Worm (Caenorhabditis elegans) whole organism, young adult: ENCODE measurements around the gene cyy-1.

ENCODE experiments used
- B0261.1 ChIP-seq: sonication (generic microtip); optimal IDR thresholded peaks from 2 replicates; lab custom pipeline; 2016; ENCODE audit warnings: mild to moderate bottlenecking, missing genetic modification characterization, moderate library complexity, missing compliant biosample characterization
- D2030.7 ChIP-seq: fragments of 200-800 bp; sonication (Bioruptor generic); IDR thresholded peaks from 2 replicates; pipeline ENCODE4 v1.3.6; 2022; ENCODE audit warnings: missing genetic modification reagents, missing genetic modification characterization, missing compliant biosample characterization
- F23B12.7 ChIP-seq: sonication (generic microtip); optimal IDR thresholded peaks from 2 replicates; lab custom pipeline; 2017; ENCODE audit warnings: missing genetic modification characterization, mild to moderate bottlenecking, missing compliant biosample characterization, antibody characterized with exemption, moderate library complexity; ENCODE audit not compliant: insufficient read depth
- F33H1.4 ChIP-seq: fragments of 200-800 bp; sonication (Bioruptor generic); IDR thresholded peaks from 2 replicates; pipeline ENCODE4 v1.3.6; 2022; ENCODE audit warnings: missing genetic modification reagents, missing genetic modification characterization, missing compliant biosample characterization
- ama-1 ChIP-seq, 3 experiments: fragments of 150-350 bp in 1 of 3; sonication (generic microtip) in 2 of 3; optimal IDR thresholded peaks; 2 replicates each; lab custom pipeline; 2014 to 2018; ENCODE audit warnings: missing biosample characterization in 2 of 3, missing genetic modification characterization in 2 of 3, missing genetic modification reagents in 2 of 3
- atf-7 ChIP-seq: sonication (generic microtip); optimal IDR thresholded peaks from 2 replicates; lab custom pipeline; 2017; ENCODE audit warnings: mild to moderate bottlenecking, missing genetic modification characterization, missing compliant biosample characterization
- athp-1 ChIP-seq: sonication (generic microtip); optimal IDR thresholded peaks from 2 replicates; lab custom pipeline; 2017; ENCODE audit warnings: mild to moderate bottlenecking, missing genetic modification characterization, missing compliant biosample characterization
- attf-3 ChIP-seq: fragments of 200-800 bp; sonication (Bioruptor generic); conservative IDR thresholded peaks from 2 replicates; pipeline ENCODE4 v1.3.6; 2022; ENCODE audit warnings: missing genetic modification reagents, missing genetic modification characterization, missing compliant biosample characterization
- bed-2 ChIP-seq: fragments of 200-800 bp; sonication (Bioruptor generic); IDR thresholded peaks from 2 replicates; pipeline ENCODE4 v1.3.6; 2022; ENCODE audit warnings: missing genetic modification reagents, missing genetic modification characterization, missing compliant biosample characterization
- cebp-2 ChIP-seq: fragments of 200-800 bp; sonication (Bioruptor generic); IDR thresholded peaks from 2 replicates; pipeline ENCODE4 v1.3.6; 2022; ENCODE audit warnings: missing genetic modification characterization, missing compliant biosample characterization
- ceh-79 ChIP-seq: sonication (generic microtip); optimal IDR thresholded peaks from 2 replicates; lab custom pipeline; 2017; ENCODE audit warnings: mild to moderate bottlenecking, missing genetic modification characterization, missing compliant biosample characterization
- dox-1 ChIP-seq: fragments of 200-800 bp; sonication (Bioruptor generic); IDR thresholded peaks from 2 replicates; pipeline ENCODE4 v1.3.6; 2022; ENCODE audit warnings: missing genetic modification reagents, missing genetic modification characterization, missing compliant biosample characterization
- dpl-1 ChIP-seq: fragments of 150-350 bp; optimal IDR thresholded peaks from 2 replicates; lab custom pipeline; 2014; ENCODE audit warnings: missing biosample characterization, missing genetic modification reagents, missing genetic modification characterization
- ekl-4 ChIP-seq: fragments of 200-800 bp; sonication (Bioruptor generic); IDR thresholded peaks from 2 replicates; pipeline ENCODE4 v1.3.6; 2022; ENCODE audit warnings: missing genetic modification reagents, missing genetic modification characterization, missing compliant biosample characterization
- ets-4 ChIP-seq: fragments of 200-800 bp; sonication (Bioruptor generic); optimal IDR thresholded peaks from 2 replicates; lab custom pipeline; 2018; ENCODE audit warnings: mild to moderate bottlenecking, missing genetic modification characterization, missing compliant biosample characterization
- gei-17 ChIP-seq: fragments of 200-800 bp; sonication (Bioruptor generic); optimal IDR thresholded peaks from 2 replicates; lab custom pipeline; 2018; ENCODE audit warnings: mild to moderate bottlenecking, missing genetic modification characterization, missing compliant biosample characterization
- him-1 ChIP-seq: sonication (generic microtip); optimal IDR thresholded peaks from 2 replicates; lab custom pipeline; 2016; ENCODE audit warnings: missing genotype, missing genetic modification reagents, missing genetic modification characterization, missing compliant biosample characterization
- hsf-1 ChIP-seq: fragments of 200-800 bp; sonication (Bioruptor generic); IDR thresholded peaks from 2 replicates; pipeline ENCODE4 v1.3.6; 2022; ENCODE audit warnings: missing genetic modification reagents, missing genetic modification characterization, missing compliant biosample characterization
- lin-35 ChIP-seq, 3 experiments: fragments of 150-350 bp in 2 of 3; sonication (generic microtip) in 1 of 3; optimal IDR thresholded peaks; 2 replicates each; lab custom pipeline; 2014 to 2018; ENCODE audit warnings: missing biosample characterization in 3 of 3, missing genetic modification characterization in 3 of 3, missing genetic modification reagents in 3 of 3
- lin-40 ChIP-seq: sonication (generic microtip); optimal IDR thresholded peaks from 2 replicates; lab custom pipeline; 2016; ENCODE audit warnings: missing genetic modification characterization, mild to moderate bottlenecking, missing compliant biosample characterization, missing genotype, missing genetic modification reagents
- lin-54 ChIP-seq: fragments of 200-800 bp; sonication (Bioruptor generic); optimal IDR thresholded peaks from 2 replicates; lab custom pipeline; 2018; ENCODE audit warnings: mild to moderate bottlenecking, missing genetic modification characterization, missing compliant biosample characterization
- lsl-1 ChIP-seq: fragments of 200-800 bp; sonication (Bioruptor generic); optimal IDR thresholded peaks from 2 replicates; lab custom pipeline; 2018; ENCODE audit warnings: mild to moderate bottlenecking, missing genetic modification characterization, moderate library complexity, missing compliant biosample characterization
- madf-6 ChIP-seq: fragments of 200-800 bp; sonication (Bioruptor generic); IDR thresholded peaks from 2 replicates; pipeline ENCODE4 v1.3.6; 2022; ENCODE audit warnings: missing genetic modification reagents, missing genetic modification characterization, missing compliant biosample characterization
- madf-8 ChIP-seq: fragments of 200-800 bp; sonication (Bioruptor generic); conservative IDR thresholded peaks from 2 replicates; pipeline ENCODE4 v1.3.6; 2022; ENCODE audit warnings: missing genetic modification reagents, missing genetic modification characterization, missing compliant biosample characterization
- nfya-2 ChIP-seq: fragments of 200-800 bp; sonication (Bioruptor generic); IDR thresholded peaks from 2 replicates; pipeline ENCODE4 v1.3.6; 2022; ENCODE audit warnings: missing genetic modification reagents, missing genetic modification characterization, missing compliant biosample characterization
- nhr-179 ChIP-seq: sonication (generic microtip); optimal IDR thresholded peaks from 2 replicates; lab custom pipeline; 2016; ENCODE audit warnings: mild to moderate bottlenecking, missing genetic modification characterization, missing compliant biosample characterization
- nhr-90 ChIP-seq: sonication (generic microtip); optimal IDR thresholded peaks from 2 replicates; lab custom pipeline; 2016; ENCODE audit warnings: missing genotype, mild to moderate bottlenecking, missing genetic modification characterization, missing compliant biosample characterization
- snpc-1.1 ChIP-seq: sonication (generic microtip); optimal IDR thresholded peaks from 2 replicates; lab custom pipeline; 2017; ENCODE audit warnings: missing genetic modification characterization, mild to moderate bottlenecking, missing compliant biosample characterization, antibody characterized with exemption, moderate library complexity, missing genotype, missing genetic modification reagents; ENCODE audit not compliant: insufficient read depth
- snpc-1.3 ChIP-seq: sonication (generic microtip); optimal IDR thresholded peaks from 2 replicates; lab custom pipeline; 2017; ENCODE audit warnings: missing genetic modification characterization, mild to moderate bottlenecking, missing compliant biosample characterization, antibody characterized with exemption, moderate library complexity, missing genotype, missing genetic modification reagents; ENCODE audit not compliant: insufficient read depth
- xnd-1 ChIP-seq: sonication (generic microtip); optimal IDR thresholded peaks from 2 replicates; lab custom pipeline; 2016; ENCODE audit warnings: missing genotype, missing genetic modification reagents, missing genetic modification characterization, missing compliant biosample characterization
- zim-3 ChIP-seq: sonication (generic microtip); optimal IDR thresholded peaks from 2 replicates; lab custom pipeline; 2017; ENCODE audit warnings: mild to moderate bottlenecking, missing genetic modification characterization, moderate library complexity, missing compliant biosample characterization

Gene cyy-1

ce11 chrIII:8426271-8426670 is 20.6 kb downstream of the cyy-1 start, which contains the start of gene cec-1:
Gene cec-1, plus strand, starts transcription at chrIII:8426333.
- TF ChIP-seq lin-40 (tag; lab: Kevin White, UChicago) (peak; percentile 16), zim-3 (tag; lab: Kevin White, UChicago) (no peak)

ce11 chrIII:8429035-8429434 is 23.4 kb downstream of the cyy-1 start, which contains the start of gene ZK1236.1:
Gene ZK1236.1, plus strand, starts transcription at chrIII:8429297.
- TF ChIP-seq lsl-1 (GFP tag; lab: Kevin White, UChicago) (peak; percentile 59), D2030.7 (GFP tag; lab: Robert Waterston, UW) (peak; percentile 44; the same call in 1 of the 2 replicates), ekl-4 (GFP tag; lab: Robert Waterston, UW) (no peak), madf-8 (GFP tag; lab: Robert Waterston, UW) (peak; percentile 95), attf-3 (GFP tag; lab: Robert Waterston, UW) (peak; percentile 55; the same call in 1 of the 2 replicates), xnd-1 (tag; lab: Kevin White, UChicago) (peak; percentile 81), hsf-1 (GFP tag; lab: Robert Waterston, UW) (no peak), snpc-1.3 (tag; lab: Kevin White, UChicago) (peak; percentile 7), madf-6 (GFP tag; lab: Robert Waterston, UW) (peak; percentile 96), bed-2 (GFP tag; lab: Robert Waterston, UW) (no peak), nfya-2 (GFP tag; lab: Robert Waterston, UW) (no peak), F33H1.4 (GFP tag; lab: Robert Waterston, UW) (peak; percentile 36; the same call in 1 of the 2 replicates), dpl-1 (no peak), lin-54 (GFP tag; lab: Kevin White, UChicago) (no peak), F23B12.7 (tag; lab: Kevin White, UChicago) (peak; percentile 1), cebp-2 (GFP tag; lab: Robert Waterston, UW) (no peak)

ce11 chrIII:8429497-8429896 is 23.8 kb downstream of the cyy-1 start:
- no peak for TF ChIP-seq nhr-90 (tag; lab: Kevin White, UChicago)
- TF ChIP-seq dox-1, result no peak
- no peak for TF ChIP-seq B0261.1 (tag; lab: Kevin White, UChicago)
- TF ChIP-seq ceh-79, result no peak
- no peak for TF ChIP-seq lin-40 (tag; lab: Kevin White, UChicago)
- TF ChIP-seq nhr-179, result no peak
- TF ChIP-seq athp-1 (tag; lab: Kevin White, UChicago), result no peak
- no peak for TF ChIP-seq ama-1 (optimal IDR thresholded peaks at IDR 0.05; lab: Kevin White, UChicago)
- TF ChIP-seq ama-1 (GFP tag; optimal IDR thresholded peaks at IDR 0.05; lab: Kevin White, UChicago), result no peak
- no peak for TF ChIP-seq atf-7 (tag; lab: Kevin White, UChicago)

ce11 chrIII:8432143-8432542 is 26.5 kb downstream of the cyy-1 start, which contains the start of gene ZK1236.5:
Gene ZK1236.5, minus strand, starts transcription at chrIII:8432214.
- TF ChIP-seq ceh-79 (no peak), dox-1 (no peak), lin-35 (GFP tag; optimal IDR thresholded peaks at IDR 0.05; lab: Kevin White, UChicago) (peak in 1 of 3 experiments; percentile 4), him-1 (tag; lab: Kevin White, UChicago) (peak; percentile 46), attf-3 (GFP tag; lab: Robert Waterston, UW) (peak; percentile 93)
- TF ChIP-seq, all 124 proteins: peak for 3

ce11 chrIII:8435074-8435473 is 29.4 kb downstream of the cyy-1 start, which contains the start of gene ZK1236.9:
Gene ZK1236.9, minus strand, starts transcription at chrIII:8435174.
- TF ChIP-seq gei-17 (GFP tag; lab: Kevin White, UChicago), result no peak
- TF ChIP-seq snpc-1.3 (tag; lab: Kevin White, UChicago), result no peak
- TF ChIP-seq snpc-1.1, result no peak
- TF ChIP-seq ets-4 (GFP tag; lab: Kevin White, UChicago), result no peak
